Worm (Caenorhabditis elegans) whole organism, late embryonic: Measurements from ENCODE around the gene pch-2.

Experiments
- ama-1 ChIP-seq: fragments of 150-350 bp; optimal IDR thresholded peaks from 2 replicates; lab custom pipeline; 2014
- ceh-14 ChIP-seq: sonication (generic microtip); optimal IDR thresholded peaks from 2 replicates; lab custom pipeline; 2016; ENCODE audit warnings: missing genotype, missing genetic modification characterization, missing compliant biosample characterization
- ceh-9 ChIP-seq: sonication (generic microtip); optimal IDR thresholded peaks from 2 replicates; lab custom pipeline; 2016; ENCODE audit warnings: mild to moderate bottlenecking, missing genetic modification characterization, inconsistent platforms, missing compliant biosample characterization
- elt-2 ChIP-seq: sonication (generic microtip); optimal IDR thresholded peaks from 2 replicates; lab custom pipeline; 2016; ENCODE audit warnings: missing genetic modification reagents, missing genetic modification characterization, missing compliant biosample characterization
- elt-4 ChIP-seq: sonication (generic microtip); optimal IDR thresholded peaks from 2 replicates; lab custom pipeline; 2016; ENCODE audit warnings: missing genetic modification characterization, missing compliant biosample characterization
- fkh-10 ChIP-seq: fragments of 150-350 bp; optimal IDR thresholded peaks from 2 replicates; lab custom pipeline; 2014; ENCODE audit warnings: missing biosample characterization, missing genetic modification reagents, missing genetic modification characterization
- madf-2 ChIP-seq: sonication (generic microtip); optimal IDR thresholded peaks from 2 replicates; lab custom pipeline; 2017; ENCODE audit warnings: missing genetic modification characterization, missing compliant biosample characterization
- nfya-1 ChIP-seq: sonication (generic microtip); optimal IDR thresholded peaks from 2 replicates; lab custom pipeline; 2017; ENCODE audit warnings: missing genetic modification characterization, mild to moderate bottlenecking, missing compliant biosample characterization, antibody characterized with exemption, moderate library complexity
- pat-9 ChIP-seq: fragments of 200-800 bp; sonication (Bioruptor generic); optimal IDR thresholded peaks from 2 replicates; lab custom pipeline; 2018; ENCODE audit warnings: mild to moderate bottlenecking, missing genetic modification characterization, moderate library complexity, missing compliant biosample characterization
- pha-4 ChIP-seq: fragments of 150-350 bp; optimal IDR thresholded peaks from 2 replicates; lab custom pipeline; 2018; ENCODE audit warnings: missing biosample characterization, missing genetic modification reagents, missing genetic modification characterization
- pros-1 ChIP-seq: fragments of 150-350 bp; optimal IDR thresholded peaks from 2 replicates; lab custom pipeline; 2014; ENCODE audit warnings: missing biosample characterization, missing genetic modification reagents, missing genetic modification characterization
- sox-2 ChIP-seq: fragments of 200-800 bp; sonication (Bioruptor generic); IDR thresholded peaks from 2 replicates; pipeline ENCODE4 v1.3.6; 2022; ENCODE audit warnings: missing genetic modification reagents, missing genetic modification characterization, missing compliant biosample characterization
- unc-55 ChIP-seq: sonication (generic microtip); optimal IDR thresholded peaks from 2 replicates; lab custom pipeline; 2017; ENCODE audit warnings: missing biosample characterization, missing genetic modification reagents, missing genetic modification characterization

ce11 chrII:8127794-8128193 lies 30.4 kb upstream of the pch-2 start:
- no peak for TF ChIP-seq ceh-14 (tag; lab: Kevin White, UChicago)
- no peak for TF ChIP-seq pha-4
- TF ChIP-seq elt-4, result no peak
- TF ChIP-seq fkh-10 (GFP tag; lab: Kevin White, UChicago), result no peak
- no peak for TF ChIP-seq pros-1
- no peak for TF ChIP-seq nfya-1 (tag; lab: Kevin White, UChicago)
- no peak for TF ChIP-seq ama-1
- TF ChIP-seq unc-55 (GFP tag; lab: Kevin White, UChicago), result no peak
- no peak for TF ChIP-seq pat-9 (tag; lab: Kevin White, UChicago)
- TF ChIP-seq ceh-9 (tag; lab: Kevin White, UChicago), result no peak
- no peak for TF ChIP-seq sox-2 (GFP tag; lab: Robert Waterston, UW)
- TF ChIP-seq madf-2 (tag; lab: Kevin White, UChicago), result no peak
- TF ChIP-seq elt-2 (tag; lab: Kevin White, UChicago), result no peak
